Worm (Caenorhabditis elegans): ENCODE measurements around the gene cgr-1.

ce11 chrX:3623162-3623561, 22.9 kb upstream of the cgr-1 start, which contains the start of gene C18B2.2:
- TF ChIP-seq mep-1 (tag; optimal IDR thresholded peaks at IDR 0.05): no peak
- TF ChIP-seq pha-4 (tag; optimal IDR thresholded peaks at IDR 0.05): no peak
- TF ChIP-seq lin-13 (tag; optimal IDR thresholded peaks at IDR 0.05): no peak
- no peak for TF ChIP-seq tbx-8 (GFP tag; optimal IDR thresholded peaks at IDR 0.05)
- no peak for TF ChIP-seq ceh-83 (GFP tag; optimal IDR thresholded peaks at IDR 0.05)
- no peak for TF ChIP-seq unc-62 (GFP tag; optimal IDR thresholded peaks at IDR 0.05)
- no peak for TF ChIP-seq nhr-76 (tag; optimal IDR thresholded peaks at IDR 0.05)
- no peak for TF ChIP-seq blmp-1 (tag; optimal IDR thresholded peaks at IDR 0.05)
- no peak for TF ChIP-seq snpc-4 (tag; optimal IDR thresholded peaks at IDR 0.05)
- TF ChIP-seq unc-120 (tag; optimal IDR thresholded peaks at IDR 0.05; ENCODE audit: poor library complexity, severe bottlenecking): no peak
- TF ChIP-seq sptf-1 (tag; optimal IDR thresholded peaks at IDR 0.05): no peak
- TF ChIP-seq drap-1 (GFP tag; optimal IDR thresholded peaks at IDR 0.05): no peak
- TF ChIP-seq nhr-237 (tag; optimal IDR thresholded peaks at IDR 0.05): no peak
- TF ChIP-seq nhr-12 (tag; optimal IDR thresholded peaks at IDR 0.05): no peak

Measured in whole organism, mixed stage, embryonic.